Worm (Caenorhabditis elegans) whole organism, L2 larva: Measurements from ENCODE around the gene F19B2.5.

Experiments
- C34F6.9 ChIP-seq: fragments of 150-350 bp; optimal IDR thresholded peaks from 2 replicates; lab custom pipeline; 2014; ENCODE audit warnings: missing biosample characterization, missing genetic modification characterization
- F13H6.1 ChIP-seq: sonication (generic microtip); optimal IDR thresholded peaks from 2 replicates; lab custom pipeline; 2016; ENCODE audit warnings: missing genetic modification characterization, missing compliant biosample characterization
- R02D3.7 ChIP-seq: fragments of 150-350 bp; optimal IDR thresholded peaks from 2 replicates; lab custom pipeline; 2014; ENCODE audit warnings: missing biosample characterization, missing genetic modification characterization
- ZK546.5 ChIP-seq: sonication (generic microtip); optimal IDR thresholded peaks from 2 replicates; lab custom pipeline; 2017; ENCODE audit warnings: missing biosample characterization, missing genetic modification characterization
- alr-1 ChIP-seq: fragments of 150-350 bp; optimal IDR thresholded peaks from 2 replicates; lab custom pipeline; 2014; ENCODE audit warnings: missing biosample characterization, missing genetic modification characterization
- aly-2 ChIP-seq: fragments of 150-350 bp; optimal IDR thresholded peaks from 2 replicates; lab custom pipeline; 2014; ENCODE audit warnings: missing biosample characterization, missing genetic modification characterization
- ama-1 ChIP-seq: fragments of 150-350 bp; optimal IDR thresholded peaks from 2 replicates; lab custom pipeline; 2018; ENCODE audit warnings: inconsistent platforms
- blmp-1 ChIP-seq: sonication (generic microtip); optimal IDR thresholded peaks from 2 replicates; lab custom pipeline; 2017; ENCODE audit warnings: missing genetic modification characterization, mild to moderate bottlenecking, missing compliant biosample characterization, antibody characterized with exemption, moderate library complexity; ENCODE audit not compliant: insufficient read depth
- ceh-82 ChIP-seq: fragments of 150-350 bp; optimal IDR thresholded peaks from 2 replicates; lab custom pipeline; 2014; ENCODE audit warnings: missing biosample characterization, missing genetic modification characterization
- crh-2 ChIP-seq: sonication (generic microtip); optimal IDR thresholded peaks from 2 replicates; lab custom pipeline; 2017; ENCODE audit warnings: missing biosample characterization, missing genetic modification characterization
- dmd-4 ChIP-seq: sonication (generic microtip); optimal IDR thresholded peaks from 2 replicates; lab custom pipeline; 2017; ENCODE audit warnings: missing biosample characterization, missing genetic modification characterization
- elt-1 ChIP-seq: fragments of 150-350 bp; optimal IDR thresholded peaks from 2 replicates; lab custom pipeline; 2014; ENCODE audit warnings: missing biosample characterization, missing genetic modification characterization
- gmeb-1 ChIP-seq: fragments of 150-350 bp; optimal IDR thresholded peaks from 2 replicates; lab custom pipeline; 2014; ENCODE audit warnings: missing biosample characterization, missing genetic modification characterization
- lin-11 ChIP-seq: fragments of 150-350 bp; sonication (generic microtip); optimal IDR thresholded peaks from 2 replicates; lab custom pipeline; 2014; ENCODE audit warnings: missing biosample characterization, missing genetic modification characterization, inconsistent platforms, mixed read lengths
- lin-13 ChIP-seq: fragments of 150-350 bp; optimal IDR thresholded peaks from 2 replicates; lab custom pipeline; 2014; ENCODE audit warnings: missing biosample characterization, missing genetic modification reagents, missing genetic modification characterization
- lin-39 ChIP-seq: fragments of 150-350 bp; optimal IDR thresholded peaks from 2 replicates; lab custom pipeline; 2014; ENCODE audit warnings: missing biosample characterization, missing genetic modification reagents, missing genetic modification characterization
- lsy-2 ChIP-seq, 2 experiments: fragments of 150-350 bp in 1 of 2; sonication (generic microtip) in 1 of 2; optimal IDR thresholded peaks; 2 replicates each; lab custom pipeline; 2014 to 2017; ENCODE audit warnings: missing biosample characterization in 2 of 2, missing genetic modification characterization in 2 of 2
- mab-5 ChIP-seq: fragments of 150-350 bp; optimal IDR thresholded peaks from 2 replicates; lab custom pipeline; 2014; ENCODE audit warnings: missing biosample characterization, missing genetic modification characterization
- mbf-1 ChIP-seq: sonication (generic microtip); optimal IDR thresholded peaks from 2 replicates; lab custom pipeline; 2017; ENCODE audit warnings: missing biosample characterization, missing genetic modification characterization
- mdl-1 ChIP-seq, 2 experiments: fragments of 150-350 bp in 1 of 2; sonication (generic microtip) in 1 of 2; optimal IDR thresholded peaks; 2 replicates each; lab custom pipeline; 2017; ENCODE audit warnings: missing biosample characterization in 2 of 2, missing genetic modification characterization in 2 of 2
- nhr-10 ChIP-seq: sonication (generic microtip); optimal IDR thresholded peaks from 2 replicates; lab custom pipeline; 2017; ENCODE audit warnings: missing biosample characterization, missing genetic modification characterization
- nhr-11 ChIP-seq: fragments of 150-350 bp; optimal IDR thresholded peaks from 2 replicates; lab custom pipeline; 2014; ENCODE audit warnings: missing biosample characterization, missing genetic modification characterization
- nhr-129 ChIP-seq: fragments of 150-350 bp; optimal IDR thresholded peaks from 2 replicates; lab custom pipeline; 2014; ENCODE audit warnings: missing biosample characterization, missing genetic modification characterization
- nhr-23 ChIP-seq: fragments of 150-350 bp; optimal IDR thresholded peaks from 2 replicates; lab custom pipeline; 2014; ENCODE audit warnings: missing biosample characterization, missing genetic modification reagents, missing genetic modification characterization
- nhr-237 ChIP-seq: fragments of 150-350 bp; optimal IDR thresholded peaks from 2 replicates; lab custom pipeline; 2014; ENCODE audit warnings: missing biosample characterization, missing genetic modification characterization
- nhr-25 ChIP-seq: fragments of 150-350 bp; sonication (generic microtip); optimal IDR thresholded peaks from 3 replicates; lab custom pipeline; 2014; ENCODE audit warnings: missing biosample characterization, missing genetic modification characterization
- nhr-6 ChIP-seq: fragments of 150-350 bp; optimal IDR thresholded peaks from 2 replicates; lab custom pipeline; 2014; ENCODE audit warnings: missing biosample characterization, missing genetic modification characterization
- nhr-77 ChIP-seq: fragments of 150-350 bp; optimal IDR thresholded peaks from 2 replicates; lab custom pipeline; 2014; ENCODE audit warnings: missing biosample characterization, missing genetic modification characterization
- peb-1 ChIP-seq: fragments of 150-350 bp; optimal IDR thresholded peaks from 2 replicates; lab custom pipeline; 2014; ENCODE audit warnings: missing biosample characterization, missing genetic modification characterization
- sem-4 ChIP-seq: fragments of 150-350 bp; optimal IDR thresholded peaks from 2 replicates; lab custom pipeline; 2014; ENCODE audit warnings: missing biosample characterization, missing genetic modification reagents, missing genetic modification characterization
- skn-1 ChIP-seq: sonication (generic microtip); optimal IDR thresholded peaks from 2 replicates; lab custom pipeline; 2017; ENCODE audit warnings: missing biosample characterization, missing genetic modification characterization
- sma-3 ChIP-seq: sonication (generic microtip); optimal IDR thresholded peaks from 2 replicates; lab custom pipeline; 2016; ENCODE audit warnings: missing genetic modification reagents, missing genetic modification characterization, missing compliant biosample characterization
- sma-9 ChIP-seq, 2 experiments: fragments of 150-350 bp in 1 of 2; sonication (generic microtip) in 1 of 2; optimal IDR thresholded peaks; 2 replicates each; lab custom pipeline; 2014 to 2016; ENCODE audit warnings: missing genetic modification characterization in 2 of 2, mild to moderate bottlenecking in 1 of 2, missing biosample characterization in 1 of 2, missing compliant biosample characterization in 1 of 2, missing genetic modification reagents in 1 of 2, moderate library complexity in 1 of 2
- unc-39 ChIP-seq: fragments of 150-350 bp; optimal IDR thresholded peaks from 2 replicates; lab custom pipeline; 2014; ENCODE audit warnings: missing biosample characterization, missing genetic modification characterization
- unc-55 ChIP-seq: fragments of 150-350 bp; sonication (generic microtip); optimal IDR thresholded peaks from 3 replicates; lab custom pipeline; 2014; ENCODE audit warnings: missing biosample characterization, missing genetic modification reagents, missing genetic modification characterization
- unc-62 ChIP-seq: fragments of 150-350 bp; optimal IDR thresholded peaks from 2 replicates; lab custom pipeline; 2014; ENCODE audit warnings: missing biosample characterization, missing genetic modification reagents, missing genetic modification characterization
- zag-1 ChIP-seq: fragments of 150-350 bp; optimal IDR thresholded peaks from 2 replicates; lab custom pipeline; 2014; ENCODE audit warnings: missing biosample characterization, missing genetic modification characterization
- ztf-1 ChIP-seq: fragments of 200-800 bp; sonication (Bioruptor generic); conservative IDR thresholded peaks from 2 replicates; pipeline ENCODE4 v1.3.6; 2022; ENCODE audit warnings: missing genetic modification characterization, missing compliant biosample characterization
- ztf-11 ChIP-seq: sonication (generic microtip); optimal IDR thresholded peaks from 2 replicates; lab custom pipeline; 2017; ENCODE audit warnings: missing biosample characterization, missing genetic modification characterization
- ztf-4 ChIP-seq: fragments of 150-350 bp; optimal IDR thresholded peaks from 2 replicates; lab custom pipeline; 2014; ENCODE audit warnings: missing biosample characterization, missing genetic modification characterization

The F19B2.5 gene

DNA sequence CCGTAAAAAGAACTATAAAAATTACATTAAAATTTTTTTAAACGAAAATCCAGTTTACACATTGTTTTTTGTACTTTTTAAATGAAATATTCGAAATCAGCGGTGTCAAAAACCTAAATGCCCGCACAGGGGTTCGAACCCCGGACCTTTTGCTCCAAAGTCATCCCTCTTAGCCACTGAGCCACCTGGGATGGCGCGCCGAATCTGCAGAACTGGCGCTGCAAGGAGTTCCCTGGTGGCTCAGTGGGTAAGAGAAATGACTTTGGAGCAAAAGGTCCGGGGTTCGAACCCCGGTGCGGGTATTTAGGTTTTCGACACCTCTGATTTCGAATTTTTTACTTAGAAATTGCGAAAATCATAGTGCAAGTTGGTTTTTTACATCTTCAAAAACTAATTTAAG is 40.3 kb downstream of the F19B2.5 start:
- TF ChIP-seq crh-2 = no peak
- no peak for TF ChIP-seq zag-1 (tag; lab: Kevin White, UChicago)
- no peak for TF ChIP-seq C34F6.9 (tag; lab: Kevin White, UChicago)
- no peak for TF ChIP-seq ztf-4
- no peak for TF ChIP-seq alr-1
- TF ChIP-seq ztf-11 (tag; lab: Kevin White, UChicago) = no peak
- no peak for TF ChIP-seq nhr-23 (tag; lab: Kevin White, UChicago)
- no peak for TF ChIP-seq dmd-4 (tag; lab: Kevin White, UChicago)

DNA sequence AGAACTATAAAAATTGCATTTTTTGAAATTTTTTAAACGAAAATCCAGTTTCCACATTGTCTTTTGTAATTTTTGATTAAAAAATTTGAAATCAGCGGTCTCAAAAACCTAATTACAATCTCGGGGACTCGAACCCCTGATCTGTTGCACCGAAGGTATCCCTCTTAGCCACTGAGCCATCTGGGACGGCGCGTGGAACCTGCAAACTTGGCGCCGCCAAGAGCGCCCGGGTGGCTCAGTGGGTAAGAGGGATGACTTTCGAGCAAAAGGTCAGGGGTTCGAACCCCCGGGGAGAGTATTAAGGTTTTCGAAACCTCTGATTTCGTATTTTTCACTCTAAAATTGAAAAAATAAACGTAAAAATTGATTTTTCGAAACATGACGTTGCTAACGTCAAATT is 41.0 kb downstream of the F19B2.5 start:
- TF ChIP-seq sma-3 (GFP tag; lab: Kevin White, UChicago) (no peak), blmp-1 (tag; lab: Kevin White, UChicago) (no peak), gmeb-1 (tag; lab: Kevin White, UChicago) (no peak), lin-13 (GFP tag; lab: Kevin White, UChicago) (no peak), ZK546.5 (tag; lab: Kevin White, UChicago) (no peak), lin-39 (no peak), elt-1 (tag; lab: Kevin White, UChicago) (no peak), dmd-4 (tag; lab: Kevin White, UChicago) (no peak), mdl-1 (tag; optimal IDR thresholded peaks at IDR 0.05; lab: Kevin White, UChicago) (no peak), mab-5 (tag; lab: Kevin White, UChicago) (no peak), R02D3.7 (tag; lab: Kevin White, UChicago) (no peak), nhr-6 (tag; lab: Kevin White, UChicago) (no peak), ztf-4 (no peak), unc-62 (no peak), zag-1 (tag; lab: Kevin White, UChicago) (no peak), sem-4 (no peak), mbf-1 (tag; lab: Kevin White, UChicago) (no peak)
- TF ChIP-seq, all 48 proteins: peak for 0

DNA sequence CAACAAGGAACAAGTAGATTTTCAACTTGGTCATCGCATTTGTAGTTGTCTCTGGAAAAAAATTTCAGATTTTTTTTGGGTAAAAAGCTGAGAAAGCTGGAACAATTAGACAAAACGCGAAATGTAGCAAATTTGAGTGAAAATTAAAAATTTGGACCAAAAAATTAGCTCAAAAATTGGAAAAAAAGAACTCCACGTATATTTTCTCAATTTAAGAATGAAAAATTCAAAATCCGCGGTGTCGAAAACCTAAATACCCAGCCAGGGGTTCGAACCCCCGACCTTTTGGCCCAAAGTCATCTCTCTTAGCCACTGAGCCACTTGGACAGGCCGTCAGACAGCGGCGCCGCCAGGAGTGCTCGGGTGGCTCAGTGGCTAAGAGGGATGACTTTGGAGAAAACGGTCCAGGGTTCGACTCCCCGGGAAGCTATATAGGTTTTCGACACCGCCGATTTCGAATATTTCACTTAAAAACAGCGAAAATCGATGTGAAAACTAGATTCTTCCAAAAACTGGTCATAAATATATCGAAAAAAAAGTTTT is 43.3 kb downstream of the F19B2.5 start, which contains the start of gene ncx-1:
Gene ncx-1, minus strand, starts transcription at position 51 of the 543 bp plus-strand sequence.
- TF ChIP-seq unc-55 (GFP tag; lab: Kevin White, UChicago) (no peak), zag-1 (tag; lab: Kevin White, UChicago) (no peak), unc-39 (no peak), ztf-1 (no peak), nhr-77 (tag; lab: Kevin White, UChicago) (no peak), aly-2 (tag; lab: Kevin White, UChicago) (no peak), lin-11 (tag; lab: Kevin White, UChicago) (no peak), nhr-25 (tag; lab: Kevin White, UChicago) (no peak), mbf-1 (tag; lab: Kevin White, UChicago) (no peak), nhr-237 (no peak), dmd-4 (tag; lab: Kevin White, UChicago) (no peak), blmp-1 (tag; lab: Kevin White, UChicago) (no peak), ZK546.5 (tag; lab: Kevin White, UChicago) (no peak), ama-1 (lab: Kevin White, UChicago) (no peak), F13H6.1 (tag; lab: Kevin White, UChicago) (no peak), nhr-11 (tag; lab: Kevin White, UChicago) (no peak), nhr-10 (no peak), ceh-82 (tag; lab: Kevin White, UChicago) (no peak)

DNA sequence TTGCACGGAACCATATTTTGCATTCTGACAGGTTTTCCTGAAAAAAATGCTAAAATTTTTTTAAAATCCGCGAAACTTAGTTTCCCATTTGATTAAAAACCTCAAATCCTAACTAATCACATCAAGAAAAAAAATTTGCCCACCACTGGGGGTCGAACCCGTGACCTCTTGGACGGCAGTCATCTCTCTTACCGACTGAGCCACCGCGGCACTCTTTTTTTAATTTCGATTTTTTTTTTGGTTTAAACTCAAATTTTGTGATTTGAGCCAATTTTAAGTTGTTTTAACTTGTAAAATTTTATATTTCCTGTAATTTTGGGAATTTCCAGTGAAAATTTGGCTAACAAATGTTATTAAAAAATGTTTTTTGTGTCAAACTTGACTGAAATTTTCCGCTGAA is 44.2 kb downstream of the F19B2.5 start:
- no peak for TF ChIP-seq aly-2 (tag; lab: Kevin White, UChicago)
- TF ChIP-seq elt-1 (tag; lab: Kevin White, UChicago) = no peak
- no peak for TF ChIP-seq nhr-129 (tag; lab: Kevin White, UChicago)
- TF ChIP-seq C34F6.9 (tag; lab: Kevin White, UChicago) = no peak
- no peak for TF ChIP-seq mbf-1 (tag; lab: Kevin White, UChicago)
- no peak for TF ChIP-seq sma-9 (GFP tag; optimal IDR thresholded peaks at IDR 0.05; lab: Kevin White, UChicago)
- no peak for TF ChIP-seq sma-9 (tag; optimal IDR thresholded peaks at IDR 0.05; lab: Kevin White, UChicago)
- TF ChIP-seq lsy-2 (tag; optimal IDR thresholded peaks at IDR 0.05; lab: Kevin White, UChicago) = no peak
- no peak for TF ChIP-seq sma-3 (GFP tag; lab: Kevin White, UChicago)
- no peak for TF ChIP-seq nhr-237
- no peak for TF ChIP-seq R02D3.7 (tag; lab: Kevin White, UChicago)
- TF ChIP-seq sem-4 = no peak
- TF ChIP-seq crh-2 = no peak
- TF ChIP-seq unc-55 (GFP tag; lab: Kevin White, UChicago) = no peak
- TF ChIP-seq skn-1 (tag; lab: Kevin White, UChicago) = no peak
- no peak for TF ChIP-seq nhr-10
- TF ChIP-seq lin-13 (GFP tag; lab: Kevin White, UChicago) = no peak
- TF ChIP-seq peb-1 (tag; lab: Kevin White, UChicago) = no peak
- no peak for TF ChIP-seq blmp-1 (tag; lab: Kevin White, UChicago)
